Fruit fly (Drosophila melanogaster) whole organism, adult: ENCODE measurements around the gene CG9135.
A peak's percentile ranks its signal among the peaks of the same experiment; 100 is the strongest.

Source experiments
- CG11617 ChIP-seq: fragments of 200-800 bp; sonication (Bioruptor generic); optimal IDR thresholded peaks from 2 replicates; lab custom pipeline; 2017; ENCODE audit warnings: mild to moderate bottlenecking, missing biosample characterization, missing genetic modification reagents, missing genetic modification characterization
- CG12768 ChIP-seq: fragments of 200-800 bp; sonication (Bioruptor generic); optimal IDR thresholded peaks from 2 replicates; lab custom pipeline; 2017; ENCODE audit warnings: missing biosample characterization, missing genetic modification characterization, mild to moderate bottlenecking, moderate library complexity, missing genetic modification reagents
- CG14711 ChIP-seq: fragments of 200-800 bp; sonication (Bioruptor generic); optimal IDR thresholded peaks from 2 replicates; lab custom pipeline; 2018; ENCODE audit warnings: missing biosample characterization, mild to moderate bottlenecking, missing genetic modification characterization, moderate library complexity
- CG1620 ChIP-seq: fragments of 200-800 bp; sonication (Bioruptor generic); optimal IDR thresholded peaks from 2 replicates; lab custom pipeline; 2016; ENCODE audit warnings: missing biosample characterization, missing genetic modification characterization
- CG33017 ChIP-seq: fragments of 200-800 bp; sonication (Bioruptor generic); optimal IDR thresholded peaks from 2 replicates; lab custom pipeline; 2018; ENCODE audit warnings: missing biosample characterization, mild to moderate bottlenecking, missing genetic modification characterization, moderate library complexity
- CG5204 ChIP-seq: fragments of 200-800 bp; sonication (Bioruptor generic); optimal IDR thresholded peaks from 2 replicates; lab custom pipeline; 2016; ENCODE audit warnings: missing biosample characterization, missing genetic modification characterization
- CG7045 ChIP-seq: fragments of 200-800 bp; sonication (Bioruptor generic); optimal IDR thresholded peaks from 2 replicates; lab custom pipeline; 2017; ENCODE audit warnings: missing biosample characterization, mild to moderate bottlenecking, missing genetic modification characterization
- CG7101 ChIP-seq: fragments of 200-800 bp; sonication (Bioruptor generic); optimal IDR thresholded peaks from 2 replicates; lab custom pipeline; 2018; ENCODE audit warnings: missing biosample characterization, mild to moderate bottlenecking, missing genetic modification characterization, moderate library complexity
- Clk ChIP-seq: fragments of 200-800 bp; sonication (Bioruptor generic); optimal IDR thresholded peaks from 2 replicates; lab custom pipeline; 2017; ENCODE audit warnings: missing biosample characterization, missing genetic modification characterization
- Crg-1 ChIP-seq: fragments of 200-800 bp; sonication (Bioruptor generic); optimal IDR thresholded peaks from 2 replicates; lab custom pipeline; 2016; ENCODE audit warnings: missing biosample characterization, missing genetic modification characterization
- Hr96 ChIP-seq: fragments of 200-800 bp; sonication (Bioruptor generic); optimal IDR thresholded peaks from 2 replicates; lab custom pipeline; 2016; ENCODE audit warnings: missing biosample characterization, missing genetic modification characterization
- Mnt ChIP-seq: fragments of 200-800 bp; sonication (Bioruptor generic); optimal IDR thresholded peaks from 2 replicates; lab custom pipeline; 2016; ENCODE audit warnings: missing biosample characterization, mild to moderate bottlenecking, missing genetic modification characterization
- bab1 ChIP-seq: fragments of 200-800 bp; sonication (Bioruptor generic); optimal IDR thresholded peaks from 3 replicates; lab custom pipeline; 2019; ENCODE audit warnings: missing biosample characterization, mild to moderate bottlenecking, missing genetic modification characterization, moderate library complexity
- cic ChIP-seq: fragments of 200-800 bp; sonication (Bioruptor generic); optimal IDR thresholded peaks from 2 replicates; lab custom pipeline; 2017; ENCODE audit warnings: missing biosample characterization, mild to moderate bottlenecking, missing genetic modification characterization, moderate library complexity
- cnc ChIP-seq, 2 experiments: fragments of >200 bp; optimal IDR thresholded peaks; 2 replicates each; lab custom pipeline; 2017
- kay ChIP-seq: fragments of 200-800 bp; sonication (Bioruptor generic); peaks from one replicate; lab custom pipeline; 2016; ENCODE audit warnings: missing biosample characterization, missing genetic modification characterization, borderline replicate concordance
- ovo ChIP-seq: fragments of 200-800 bp; sonication (Bioruptor generic); optimal IDR thresholded peaks from 2 replicates; lab custom pipeline; 2016; ENCODE audit warnings: missing biosample characterization, missing genetic modification characterization
- pad ChIP-seq: fragments of 200-800 bp; sonication (Bioruptor generic); optimal IDR thresholded peaks from 3 replicates; lab custom pipeline; 2017; ENCODE audit warnings: missing biosample characterization, missing genetic modification characterization, mild to moderate bottlenecking, moderate library complexity, missing genetic modification reagents
- tj ChIP-seq: fragments of 200-800 bp; sonication (Bioruptor generic); optimal IDR thresholded peaks from 3 replicates; lab custom pipeline; 2017; ENCODE audit warnings: missing biosample characterization, mild to moderate bottlenecking, missing genetic modification characterization, moderate library complexity
- toe ChIP-seq: fragments of 200-800 bp; sonication (Bioruptor generic); optimal IDR thresholded peaks from 2 replicates; lab custom pipeline; 2016; ENCODE audit warnings: missing biosample characterization, missing genetic modification characterization

CG9135 gene

dm6 chr2L:6024345-6024907 lies 26.2 kb upstream of the CG9135 start, which contains the start of gene CG9107:
TSS of gene CG9107 (minus strand) at chr2L:6024539.
- TF ChIP-seq CG11617 (no peak), ovo (GFP tag; lab: Kevin White, UChicago) (no peak), Mnt (GFP tag; lab: Kevin White, UChicago) (peak; percentile 54)

dm6 chr2L:6028712-6029111 lies 21.9 kb upstream of the CG9135 start:
- no peak for TF ChIP-seq kay (GFP tag; lab: Kevin White, UChicago)

- TF ChIP-seq cnc (optimal IDR thresholded peaks at IDR 0.05; lab: Kevin White, UChicago) (no peak), Hr96 (GFP tag; lab: Kevin White, UChicago) (no peak)
Measured at dm6 chr2L:6031838-6032237, 18.8 kb upstream of the CG9135 start.

dm6 chr2L:6034344-6034743 lies 16.3 kb upstream of the CG9135 start, which contains the start of gene CG9109:
TSS of gene CG9109 (minus strand) at chr2L:6034423.
- TF ChIP-seq Hr96 (GFP tag; lab: Kevin White, UChicago), result no peak

dm6 chr2L:6035155-6035554 lies 15.4 kb upstream of the CG9135 start:
- TF ChIP-seq CG1620 (no peak), Mnt (GFP tag; lab: Kevin White, UChicago) (no peak), Clk (GFP tag; lab: Kevin White, UChicago) (no peak), cic (GFP tag; lab: Kevin White, UChicago) (no peak), CG5204 (GFP tag; lab: Kevin White, UChicago) (no peak), pad (GFP tag; lab: Kevin White, UChicago) (no peak), CG12768 (no peak), CG14711 (tag; lab: Kevin White, UChicago) (no peak), toe (GFP tag; lab: Kevin White, UChicago) (no peak), Hr96 (GFP tag; lab: Kevin White, UChicago) (no peak), tj (GFP tag; lab: Kevin White, UChicago) (no peak), Crg-1 (no peak), bab1 (GFP tag; lab: Kevin White, UChicago) (no peak), CG7101 (tag; lab: Kevin White, UChicago) (no peak)

- peak; percentile 56 for TF ChIP-seq bab1 (GFP tag; lab: Kevin White, UChicago)
- TF ChIP-seq tj (GFP tag; lab: Kevin White, UChicago), result peak; percentile 39
- no peak for TF ChIP-seq CG33017 (tag; lab: Kevin White, UChicago)
Measured at dm6 chr2L:6036710-6037109, 13.9 kb upstream of the CG9135 start, which contains the start of gene mtm. TSS of gene mtm (minus strand) at chr2L:6037015.

- TF ChIP-seq kay (GFP tag; lab: Kevin White, UChicago), result no peak
- peak; percentile 14 for TF ChIP-seq ovo (GFP tag; lab: Kevin White, UChicago)
- TF ChIP-seq toe (GFP tag; lab: Kevin White, UChicago), result no peak
- peak; percentile 90 for TF ChIP-seq bab1 (GFP tag; lab: Kevin White, UChicago)
- TF ChIP-seq cic (GFP tag; lab: Kevin White, UChicago), result peak; percentile 36
- peak; percentile 79 for TF ChIP-seq CG7101 (tag; lab: Kevin White, UChicago)
- peak; percentile 78 for TF ChIP-seq Mnt (GFP tag; lab: Kevin White, UChicago)
- TF ChIP-seq pad (GFP tag; lab: Kevin White, UChicago), result peak; percentile 35
- TF ChIP-seq Clk (GFP tag; lab: Kevin White, UChicago), result no peak
- peak; percentile 62 for TF ChIP-seq CG33017 (tag; lab: Kevin White, UChicago)
- TF ChIP-seq cnc (optimal IDR thresholded peaks at IDR 0.05; lab: Kevin White, UChicago), result peak in 1 of 2 experiments; percentile 17
- TF ChIP-seq Hr96 (GFP tag; lab: Kevin White, UChicago), result peak; percentile 47
- peak; percentile 66 for TF ChIP-seq CG12768
- peak; percentile 49 for TF ChIP-seq CG5204 (GFP tag; lab: Kevin White, UChicago)
- TF ChIP-seq Crg-1, result peak; percentile 66
- peak; percentile 100 for TF ChIP-seq CG14711 (tag; lab: Kevin White, UChicago)
- peak; percentile 40 for TF ChIP-seq CG7045
- TF ChIP-seq CG11617, result peak; percentile 81
- peak; percentile 73 for TF ChIP-seq tj (GFP tag; lab: Kevin White, UChicago)
- no peak for TF ChIP-seq CG1620
Measured at dm6 chr2L:6037830-6038229, 12.8 kb upstream of the CG9135 start, which contains the start of the genes CG9117 and CG31643. TSS of gene CG9117 (minus strand) at chr2L:6037902. TSS of gene CG31643 (plus strand) at chr2L:6038117.

dm6 chr2L:6045484-6045883 lies 5.1 kb upstream of the CG9135 start:
- TF ChIP-seq CG11617, result no peak
- TF ChIP-seq pad (GFP tag; lab: Kevin White, UChicago), result no peak
- no peak for TF ChIP-seq CG5204 (GFP tag; lab: Kevin White, UChicago)
- TF ChIP-seq CG14711 (tag; lab: Kevin White, UChicago), result no peak
- TF ChIP-seq Clk (GFP tag; lab: Kevin White, UChicago), result no peak
- TF ChIP-seq cic (GFP tag; lab: Kevin White, UChicago), result no peak
- no peak for TF ChIP-seq CG7101 (tag; lab: Kevin White, UChicago)
- TF ChIP-seq CG33017 (tag; lab: Kevin White, UChicago), result no peak
